Worm (Caenorhabditis elegans) whole organism, L4 larva: Measurements from ENCODE around the gene clec-218.

ENCODE experiments used
- R02D3.7 ChIP-seq: fragments of 150-350 bp; sonication (generic microtip); optimal IDR thresholded peaks from 3 replicates; lab custom pipeline; 2014; ENCODE audit warnings: missing biosample characterization, missing genetic modification characterization
- T20F7.1 ChIP-seq: fragments of 200-800 bp; sonication (Bioruptor generic); optimal IDR thresholded peaks from 2 replicates; lab custom pipeline; 2018; ENCODE audit warnings: mild to moderate bottlenecking, missing genetic modification characterization, missing compliant biosample characterization
- Y75B8A.6 ChIP-seq: fragments of 200-800 bp; sonication (Bioruptor generic); IDR thresholded peaks from 2 replicates; pipeline ENCODE4 v1.3.6; 2022; ENCODE audit warnings: missing genetic modification reagents, missing genetic modification characterization, missing compliant biosample characterization
- ceh-28 ChIP-seq: fragments of 150-350 bp; optimal IDR thresholded peaks from 2 replicates; lab custom pipeline; 2014; ENCODE audit warnings: missing biosample characterization, missing genetic modification reagents, missing genetic modification characterization
- fkh-10 ChIP-seq: fragments of 150-350 bp; optimal IDR thresholded peaks from 2 replicates; lab custom pipeline; 2014; ENCODE audit warnings: missing biosample characterization, missing genetic modification reagents, missing genetic modification characterization
- hlh-11 ChIP-seq: fragments of 200-800 bp; sonication (Bioruptor generic); optimal IDR thresholded peaks from 2 replicates; lab custom pipeline; 2018; ENCODE audit warnings: mild to moderate bottlenecking, missing genetic modification characterization, missing compliant biosample characterization
- lir-3 ChIP-seq: sonication (generic microtip); optimal IDR thresholded peaks from 2 replicates; lab custom pipeline; 2016; ENCODE audit warnings: mild to moderate bottlenecking, missing genetic modification characterization, missing compliant biosample characterization
- lsy-2 ChIP-seq, 2 experiments: fragments of 150-350 bp in 1 of 2; sonication (generic microtip) in 1 of 2; optimal IDR thresholded peaks; 2 replicates each; lab custom pipeline; 2014 to 2017; ENCODE audit warnings: missing biosample characterization in 2 of 2, missing genetic modification characterization in 2 of 2
- nhr-237 ChIP-seq: sonication (generic microtip); optimal IDR thresholded peaks from 2 replicates; lab custom pipeline; 2017; ENCODE audit warnings: missing biosample characterization, missing genetic modification characterization
- php-3 ChIP-seq: fragments of 200-800 bp; sonication (Bioruptor generic); IDR thresholded peaks from 2 replicates; pipeline ENCODE4 v1.3.6; 2022; ENCODE audit warnings: missing genetic modification reagents, missing genetic modification characterization, missing compliant biosample characterization
- rbr-2 ChIP-seq: sonication (generic microtip); optimal IDR thresholded peaks from 2 replicates; lab custom pipeline; 2016; ENCODE audit warnings: missing genotype, missing genetic modification characterization, missing compliant biosample characterization
- snpc-1.2 ChIP-seq: fragments of 200-800 bp; sonication (Bioruptor generic); IDR thresholded peaks from 2 replicates; pipeline ENCODE4 v1.3.6; 2022; ENCODE audit warnings: missing genetic modification reagents, missing genetic modification characterization, missing compliant biosample characterization
- vab-7 ChIP-seq: fragments of 200-800 bp; sonication (Bioruptor generic); IDR thresholded peaks from 2 replicates; pipeline ENCODE4 v1.3.6; 2022; ENCODE audit warnings: missing genetic modification reagents, missing genetic modification characterization, missing compliant biosample characterization
- zip-2 ChIP-seq: fragments of 150-350 bp; optimal IDR thresholded peaks from 2 replicates; lab custom pipeline; 2014; ENCODE audit warnings: missing biosample characterization, missing genetic modification characterization

The clec-218 gene

ce11 chrV:8359792-8360191, 52.0 kb downstream of the clec-218 start, which contains the start of gene F38E1.6:
Gene F38E1.6 (plus strand): TSS chrV:8360092.
- TF ChIP-seq nhr-237 (tag; lab: Kevin White, UChicago) (no peak), lsy-2 (tag; optimal IDR thresholded peaks at IDR 0.05; lab: Kevin White, UChicago) (no peak), php-3 (no peak), R02D3.7 (tag; lab: Kevin White, UChicago) (no peak), snpc-1.2 (GFP tag; lab: Robert Waterston, UW) (no peak), ceh-28 (tag; lab: Kevin White, UChicago) (no peak), zip-2 (tag; lab: Kevin White, UChicago) (no peak), hlh-11 (no peak), vab-7 (no peak), T20F7.1 (GFP tag; lab: Kevin White, UChicago) (no peak), lir-3 (tag; lab: Kevin White, UChicago) (no peak), Y75B8A.6 (no peak), rbr-2 (tag; lab: Kevin White, UChicago) (no peak), fkh-10 (no peak)
